Worm (Caenorhabditis elegans) whole organism, L2 larva: ENCODE measurements around the gene srx-41.

Experiments used
- C34F6.9 ChIP-seq: fragments of 150-350 bp; optimal IDR thresholded peaks from 2 replicates; lab custom pipeline; 2014; ENCODE audit warnings: missing biosample characterization, missing genetic modification characterization
- F13H6.1 ChIP-seq: sonication (generic microtip); optimal IDR thresholded peaks from 2 replicates; lab custom pipeline; 2016; ENCODE audit warnings: missing genetic modification characterization, missing compliant biosample characterization
- R02D3.7 ChIP-seq: fragments of 150-350 bp; optimal IDR thresholded peaks from 2 replicates; lab custom pipeline; 2014; ENCODE audit warnings: missing biosample characterization, missing genetic modification characterization
- Y55F3AM.14 ChIP-seq: fragments of 200-800 bp; sonication (Bioruptor generic); optimal IDR thresholded peaks from 2 replicates; lab custom pipeline; 2018; ENCODE audit warnings: mild to moderate bottlenecking, missing genetic modification characterization, missing compliant biosample characterization
- ZK546.5 ChIP-seq: sonication (generic microtip); optimal IDR thresholded peaks from 2 replicates; lab custom pipeline; 2017; ENCODE audit warnings: missing biosample characterization, missing genetic modification characterization
- alr-1 ChIP-seq: fragments of 150-350 bp; optimal IDR thresholded peaks from 2 replicates; lab custom pipeline; 2014; ENCODE audit warnings: missing biosample characterization, missing genetic modification characterization
- aly-2 ChIP-seq: fragments of 150-350 bp; optimal IDR thresholded peaks from 2 replicates; lab custom pipeline; 2014; ENCODE audit warnings: missing biosample characterization, missing genetic modification characterization
- ama-1 ChIP-seq: fragments of 150-350 bp; optimal IDR thresholded peaks from 2 replicates; lab custom pipeline; 2018; ENCODE audit warnings: inconsistent platforms
- blmp-1 ChIP-seq: sonication (generic microtip); optimal IDR thresholded peaks from 2 replicates; lab custom pipeline; 2017; ENCODE audit warnings: missing genetic modification characterization, mild to moderate bottlenecking, missing compliant biosample characterization, antibody characterized with exemption, moderate library complexity; ENCODE audit not compliant: insufficient read depth
- ceh-16 ChIP-seq: fragments of 150-350 bp; optimal IDR thresholded peaks from 2 replicates; lab custom pipeline; 2014; ENCODE audit warnings: missing biosample characterization, missing genetic modification characterization
- ceh-82 ChIP-seq: fragments of 150-350 bp; optimal IDR thresholded peaks from 2 replicates; lab custom pipeline; 2014; ENCODE audit warnings: missing biosample characterization, missing genetic modification characterization
- crh-2 ChIP-seq: sonication (generic microtip); optimal IDR thresholded peaks from 2 replicates; lab custom pipeline; 2017; ENCODE audit warnings: missing biosample characterization, missing genetic modification characterization
- dmd-4 ChIP-seq: sonication (generic microtip); optimal IDR thresholded peaks from 2 replicates; lab custom pipeline; 2017; ENCODE audit warnings: missing biosample characterization, missing genetic modification characterization
- egl-27 ChIP-seq: sonication (generic microtip); optimal IDR thresholded peaks from 3 replicates; lab custom pipeline; 2017; ENCODE audit warnings: missing biosample characterization, missing genetic modification reagents, missing genetic modification characterization
- elt-1 ChIP-seq: fragments of 150-350 bp; optimal IDR thresholded peaks from 2 replicates; lab custom pipeline; 2014; ENCODE audit warnings: missing biosample characterization, missing genetic modification characterization
- elt-3 ChIP-seq: sonication (generic microtip); optimal IDR thresholded peaks from 2 replicates; lab custom pipeline; 2017; ENCODE audit warnings: missing biosample characterization, missing genetic modification characterization
- fos-1 ChIP-seq: fragments of 150-350 bp; optimal IDR thresholded peaks from 2 replicates; lab custom pipeline; 2014; ENCODE audit warnings: missing biosample characterization, missing genetic modification characterization
- gmeb-1 ChIP-seq: fragments of 150-350 bp; optimal IDR thresholded peaks from 2 replicates; lab custom pipeline; 2014; ENCODE audit warnings: missing biosample characterization, missing genetic modification characterization
- lin-11 ChIP-seq: fragments of 150-350 bp; sonication (generic microtip); optimal IDR thresholded peaks from 2 replicates; lab custom pipeline; 2014; ENCODE audit warnings: missing biosample characterization, missing genetic modification characterization, inconsistent platforms, mixed read lengths
- lin-13 ChIP-seq: fragments of 150-350 bp; optimal IDR thresholded peaks from 2 replicates; lab custom pipeline; 2014; ENCODE audit warnings: missing biosample characterization, missing genetic modification reagents, missing genetic modification characterization
- lin-39 ChIP-seq: fragments of 150-350 bp; optimal IDR thresholded peaks from 2 replicates; lab custom pipeline; 2014; ENCODE audit warnings: missing biosample characterization, missing genetic modification reagents, missing genetic modification characterization
- lsy-2 ChIP-seq, 2 experiments: fragments of 150-350 bp in 1 of 2; sonication (generic microtip) in 1 of 2; optimal IDR thresholded peaks; 2 replicates each; lab custom pipeline; 2014 to 2017; ENCODE audit warnings: missing biosample characterization in 2 of 2, missing genetic modification characterization in 2 of 2
- mab-5 ChIP-seq: fragments of 150-350 bp; optimal IDR thresholded peaks from 2 replicates; lab custom pipeline; 2014; ENCODE audit warnings: missing biosample characterization, missing genetic modification characterization
- mbf-1 ChIP-seq: sonication (generic microtip); optimal IDR thresholded peaks from 2 replicates; lab custom pipeline; 2017; ENCODE audit warnings: missing biosample characterization, missing genetic modification characterization
- mdl-1 ChIP-seq, 2 experiments: fragments of 150-350 bp in 1 of 2; sonication (generic microtip) in 1 of 2; optimal IDR thresholded peaks; 2 replicates each; lab custom pipeline; 2017; ENCODE audit warnings: missing biosample characterization in 2 of 2, missing genetic modification characterization in 2 of 2
- nhr-10 ChIP-seq: sonication (generic microtip); optimal IDR thresholded peaks from 2 replicates; lab custom pipeline; 2017; ENCODE audit warnings: missing biosample characterization, missing genetic modification characterization
- nhr-11 ChIP-seq: fragments of 150-350 bp; optimal IDR thresholded peaks from 2 replicates; lab custom pipeline; 2014; ENCODE audit warnings: missing biosample characterization, missing genetic modification characterization
- nhr-12 ChIP-seq: fragments of 150-350 bp; optimal IDR thresholded peaks from 2 replicates; lab custom pipeline; 2014; ENCODE audit warnings: missing biosample characterization, missing genetic modification characterization
- nhr-129 ChIP-seq: fragments of 150-350 bp; optimal IDR thresholded peaks from 2 replicates; lab custom pipeline; 2014; ENCODE audit warnings: missing biosample characterization, missing genetic modification characterization
- nhr-21 ChIP-seq: fragments of 150-350 bp; optimal IDR thresholded peaks from 2 replicates; lab custom pipeline; 2014; ENCODE audit warnings: missing biosample characterization, missing genetic modification characterization
- nhr-23 ChIP-seq: fragments of 150-350 bp; optimal IDR thresholded peaks from 2 replicates; lab custom pipeline; 2014; ENCODE audit warnings: missing biosample characterization, missing genetic modification reagents, missing genetic modification characterization
- nhr-237 ChIP-seq: fragments of 150-350 bp; optimal IDR thresholded peaks from 2 replicates; lab custom pipeline; 2014; ENCODE audit warnings: missing biosample characterization, missing genetic modification characterization
- nhr-25 ChIP-seq: fragments of 150-350 bp; sonication (generic microtip); optimal IDR thresholded peaks from 3 replicates; lab custom pipeline; 2014; ENCODE audit warnings: missing biosample characterization, missing genetic modification characterization
- nhr-6 ChIP-seq: fragments of 150-350 bp; optimal IDR thresholded peaks from 2 replicates; lab custom pipeline; 2014; ENCODE audit warnings: missing biosample characterization, missing genetic modification characterization
- nhr-77 ChIP-seq: fragments of 150-350 bp; optimal IDR thresholded peaks from 2 replicates; lab custom pipeline; 2014; ENCODE audit warnings: missing biosample characterization, missing genetic modification characterization
- peb-1 ChIP-seq: fragments of 150-350 bp; optimal IDR thresholded peaks from 2 replicates; lab custom pipeline; 2014; ENCODE audit warnings: missing biosample characterization, missing genetic modification characterization
- sem-4 ChIP-seq: fragments of 150-350 bp; optimal IDR thresholded peaks from 2 replicates; lab custom pipeline; 2014; ENCODE audit warnings: missing biosample characterization, missing genetic modification reagents, missing genetic modification characterization
- skn-1 ChIP-seq: sonication (generic microtip); optimal IDR thresholded peaks from 2 replicates; lab custom pipeline; 2017; ENCODE audit warnings: missing biosample characterization, missing genetic modification characterization
- sma-3 ChIP-seq: sonication (generic microtip); optimal IDR thresholded peaks from 2 replicates; lab custom pipeline; 2016; ENCODE audit warnings: missing genetic modification reagents, missing genetic modification characterization, missing compliant biosample characterization
- sma-9 ChIP-seq, 2 experiments: fragments of 150-350 bp in 1 of 2; sonication (generic microtip) in 1 of 2; optimal IDR thresholded peaks; 2 replicates each; lab custom pipeline; 2014 to 2016; ENCODE audit warnings: missing genetic modification characterization in 2 of 2, mild to moderate bottlenecking in 1 of 2, missing biosample characterization in 1 of 2, missing compliant biosample characterization in 1 of 2, missing genetic modification reagents in 1 of 2, moderate library complexity in 1 of 2
- snpc-4 ChIP-seq: fragments of 150-350 bp; optimal IDR thresholded peaks from 2 replicates; lab custom pipeline; 2014; ENCODE audit warnings: missing biosample characterization, missing genetic modification characterization
- unc-39 ChIP-seq: fragments of 150-350 bp; optimal IDR thresholded peaks from 2 replicates; lab custom pipeline; 2014; ENCODE audit warnings: missing biosample characterization, missing genetic modification characterization
- unc-55 ChIP-seq: fragments of 150-350 bp; sonication (generic microtip); optimal IDR thresholded peaks from 3 replicates; lab custom pipeline; 2014; ENCODE audit warnings: missing biosample characterization, missing genetic modification reagents, missing genetic modification characterization
- unc-62 ChIP-seq: fragments of 150-350 bp; optimal IDR thresholded peaks from 2 replicates; lab custom pipeline; 2014; ENCODE audit warnings: missing biosample characterization, missing genetic modification reagents, missing genetic modification characterization
- zag-1 ChIP-seq: fragments of 150-350 bp; optimal IDR thresholded peaks from 2 replicates; lab custom pipeline; 2014; ENCODE audit warnings: missing biosample characterization, missing genetic modification characterization
- ztf-1 ChIP-seq: fragments of 200-800 bp; sonication (Bioruptor generic); conservative IDR thresholded peaks from 2 replicates; pipeline ENCODE4 v1.3.6; 2022; ENCODE audit warnings: missing genetic modification characterization, missing compliant biosample characterization
- ztf-11 ChIP-seq: sonication (generic microtip); optimal IDR thresholded peaks from 2 replicates; lab custom pipeline; 2017; ENCODE audit warnings: missing biosample characterization, missing genetic modification characterization
- ztf-4 ChIP-seq: fragments of 150-350 bp; optimal IDR thresholded peaks from 2 replicates; lab custom pipeline; 2014; ENCODE audit warnings: missing biosample characterization, missing genetic modification characterization

srx-41 gene

DNA sequence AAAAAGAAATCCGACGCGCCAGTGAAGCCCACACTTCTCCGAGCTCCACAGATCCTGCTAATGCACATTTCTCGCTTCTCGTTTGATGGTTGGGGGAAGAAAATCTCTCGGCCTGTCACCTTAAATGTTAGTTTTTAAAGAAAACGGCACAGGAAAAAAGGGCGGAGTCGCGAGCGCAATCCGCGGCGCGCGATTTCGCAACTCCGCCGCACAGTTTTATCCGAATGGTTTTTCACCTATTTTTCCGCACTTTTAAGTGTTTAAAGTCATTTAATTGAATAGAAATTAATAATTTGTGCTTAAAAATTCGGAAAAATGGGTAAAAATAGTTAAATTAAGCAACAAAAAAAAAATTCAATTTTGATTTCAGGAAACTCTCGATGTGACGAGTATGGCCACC is 49.4 kb downstream of the srx-41 start:
- peak; percentile 32 for TF ChIP-seq sma-9 (GFP tag; optimal IDR thresholded peaks at IDR 0.05; lab: Kevin White, UChicago)
- no peak for TF ChIP-seq sma-9 (tag; optimal IDR thresholded peaks at IDR 0.05; lab: Kevin White, UChicago)
- TF ChIP-seq nhr-25 (tag; lab: Kevin White, UChicago): no peak
- TF ChIP-seq lsy-2 (tag; optimal IDR thresholded peaks at IDR 0.05; lab: Kevin White, UChicago): peak in 1 of 2 experiments; percentile 32
- TF ChIP-seq blmp-1 (tag; lab: Kevin White, UChicago): no peak
- TF ChIP-seq dmd-4: no peak
- no peak for TF ChIP-seq ztf-4
- TF ChIP-seq ZK546.5 (tag; lab: Kevin White, UChicago): no peak
- no peak for TF ChIP-seq aly-2 (tag; lab: Kevin White, UChicago)
- no peak for TF ChIP-seq ztf-11 (tag; lab: Kevin White, UChicago)
- no peak for TF ChIP-seq nhr-23
- no peak for TF ChIP-seq zag-1 (tag; lab: Kevin White, UChicago)
- no peak for TF ChIP-seq ama-1 (lab: Kevin White, UChicago)
- TF ChIP-seq elt-1: no peak
- no peak for TF ChIP-seq egl-27 (tag; lab: Kevin White, UChicago)
- no peak for TF ChIP-seq Y55F3AM.14 (GFP tag; lab: Kevin White, UChicago)
- TF ChIP-seq sem-4 (tag; lab: Kevin White, UChicago): no peak
- TF ChIP-seq R02D3.7 (tag; lab: Kevin White, UChicago): no peak
- no peak for TF ChIP-seq elt-3 (tag; lab: Kevin White, UChicago)
- no peak for TF ChIP-seq nhr-10 (tag; lab: Kevin White, UChicago)
- TF ChIP-seq ceh-16 (tag; lab: Kevin White, UChicago): no peak
- TF ChIP-seq unc-62 (GFP tag; lab: Kevin White, UChicago): no peak
- no peak for TF ChIP-seq unc-39
- peak; percentile 37 for TF ChIP-seq lin-11 (tag; lab: Kevin White, UChicago)
- TF ChIP-seq fos-1 (tag; lab: Kevin White, UChicago): no peak
- peak; percentile 44 for TF ChIP-seq unc-55 (GFP tag; lab: Kevin White, UChicago)
- TF ChIP-seq gmeb-1: peak; percentile 40
- TF ChIP-seq nhr-11 (tag; lab: Kevin White, UChicago): no peak
- peak; percentile 28 for TF ChIP-seq F13H6.1 (tag; lab: Kevin White, UChicago)
- TF ChIP-seq snpc-4 (tag; lab: Kevin White, UChicago): no peak
- no peak for TF ChIP-seq ceh-82 (tag; lab: Kevin White, UChicago)
- TF ChIP-seq nhr-12 (tag; lab: Kevin White, UChicago): no peak
- peak; percentile 21 for TF ChIP-seq crh-2 (tag; lab: Kevin White, UChicago)
- peak; percentile 18 for TF ChIP-seq lin-13
- no peak for TF ChIP-seq peb-1 (tag; lab: Kevin White, UChicago)
- no peak for TF ChIP-seq nhr-129 (tag; lab: Kevin White, UChicago)
- TF ChIP-seq nhr-237 (tag; lab: Kevin White, UChicago): no peak
- no peak for TF ChIP-seq alr-1 (tag; lab: Kevin White, UChicago)
- no peak for TF ChIP-seq skn-1 (tag; lab: Kevin White, UChicago)
- TF ChIP-seq sma-3 (GFP tag; lab: Kevin White, UChicago): peak; percentile 28
- TF ChIP-seq C34F6.9: no peak
- TF ChIP-seq mab-5 (tag; lab: Kevin White, UChicago): no peak
- no peak for TF ChIP-seq nhr-21 (tag; lab: Kevin White, UChicago)
- TF ChIP-seq mbf-1 (tag; lab: Kevin White, UChicago): no peak
- TF ChIP-seq ztf-1: no peak
- TF ChIP-seq nhr-77: no peak
- no peak for TF ChIP-seq lin-39 (tag; lab: Kevin White, UChicago)
- TF ChIP-seq nhr-6 (tag; lab: Kevin White, UChicago): no peak
- no peak for TF ChIP-seq mdl-1 (tag; optimal IDR thresholded peaks at IDR 0.05; lab: Kevin White, UChicago)
- TF ChIP-seq, all 48 proteins: peak for 9
